Fruit fly (Drosophila melanogaster) whole organism, embryonic: ENCODE measurements around the gene Jupiter.

Source experiments
- Asciz ChIP-seq: fragments of 200-800 bp; sonication (Bioruptor generic); optimal IDR thresholded peaks from 2 replicates; lab custom pipeline; 2017; ENCODE audit warnings: missing biosample characterization, mild to moderate bottlenecking, missing genetic modification characterization, missing genetic modification reagents
- CG11723 ChIP-seq: fragments of 200-800 bp; sonication (Bioruptor generic); optimal IDR thresholded peaks from 2 replicates; lab custom pipeline; 2017; ENCODE audit warnings: missing biosample characterization, mild to moderate bottlenecking, missing genetic modification characterization
- CG13123 ChIP-seq: fragments of 200-800 bp; sonication (Bioruptor generic); optimal IDR thresholded peaks from 2 replicates; lab custom pipeline; 2016; ENCODE audit warnings: missing biosample characterization, missing genetic modification characterization
- CG13894 ChIP-seq: fragments of 200-800 bp; sonication (Bioruptor generic); optimal IDR thresholded peaks from 3 replicates; lab custom pipeline; 2018; ENCODE audit warnings: missing biosample characterization, mild to moderate bottlenecking, missing genetic modification characterization, moderate library complexity
- CG14667 ChIP-seq: fragments of 200-800 bp; sonication (Bioruptor generic); IDR thresholded peaks from 2 replicates; pipeline ENCODE4 v1.3.6; 2022; ENCODE audit warnings: missing biosample characterization, missing genetic modification characterization
- CG15269 ChIP-seq: fragments of 200-800 bp; sonication (Bioruptor generic); optimal IDR thresholded peaks from 2 replicates; lab custom pipeline; 2018; ENCODE audit warnings: missing biosample characterization, mild to moderate bottlenecking, missing genetic modification characterization, moderate library complexity
- CG15514 ChIP-seq: fragments of 200-800 bp; sonication (Bioruptor generic); optimal IDR thresholded peaks from 3 replicates; lab custom pipeline; 2017; ENCODE audit warnings: missing biosample characterization, missing genetic modification characterization, mild to moderate bottlenecking, moderate library complexity, missing genetic modification reagents
- CG1603 ChIP-seq: fragments of 200-800 bp; sonication (Bioruptor generic); optimal IDR thresholded peaks from 2 replicates; lab custom pipeline; 2019; ENCODE audit warnings: missing biosample characterization, mild to moderate bottlenecking, missing genetic modification characterization, moderate library complexity
- CG17829 ChIP-seq: fragments of 200-800 bp; optimal IDR thresholded peaks from 2 replicates; lab custom pipeline; 2019; ENCODE audit warnings: missing biosample characterization, mild to moderate bottlenecking, missing genetic modification characterization, moderate library complexity
- CG18476 ChIP-seq: fragments of 200-800 bp; sonication (Bioruptor generic); optimal IDR thresholded peaks from 2 replicates; lab custom pipeline; 2016; ENCODE audit warnings: missing biosample characterization, mild to moderate bottlenecking, missing genetic modification characterization
- CG18619 ChIP-seq: fragments of 200-800 bp; sonication (Bioruptor generic); optimal IDR thresholded peaks from 3 replicates; lab custom pipeline; 2017; ENCODE audit warnings: missing biosample characterization, mild to moderate bottlenecking, missing genetic modification characterization
- CG2678 ChIP-seq: fragments of 200-800 bp; sonication (Bioruptor generic); optimal IDR thresholded peaks from 3 replicates; lab custom pipeline; 2019; ENCODE audit warnings: missing biosample characterization, mild to moderate bottlenecking, missing genetic modification characterization, moderate library complexity
- CG32772 ChIP-seq: fragments of 200-800 bp; sonication (Bioruptor generic); IDR thresholded peaks from 2 replicates; pipeline ENCODE4 v1.3.6; 2022; ENCODE audit warnings: missing biosample characterization, missing genetic modification characterization
- CG6272 ChIP-seq: fragments of 200-800 bp; sonication (Bioruptor generic); IDR thresholded peaks from 2 replicates; pipeline ENCODE4 v1.3.6; 2022; ENCODE audit warnings: missing biosample characterization, missing genetic modification characterization
- CG6689 ChIP-seq: fragments of 200-800 bp; sonication (Bioruptor generic); IDR thresholded peaks from 2 replicates; pipeline ENCODE4 v1.3.6; 2022; ENCODE audit warnings: missing biosample characterization, missing genetic modification characterization
- CG6854 ChIP-seq: fragments of 200-800 bp; sonication (Bioruptor generic); optimal IDR thresholded peaks from 3 replicates; lab custom pipeline; 2017; ENCODE audit warnings: missing biosample characterization, mild to moderate bottlenecking, missing genetic modification characterization
- CG7987 ChIP-seq: fragments of 200-800 bp; sonication (Bioruptor generic); optimal IDR thresholded peaks from 2 replicates; lab custom pipeline; 2018; ENCODE audit warnings: missing biosample characterization, mild to moderate bottlenecking, missing genetic modification characterization, moderate library complexity
- CG8290 ChIP-seq, 3 experiments: fragments of 200-800 bp; sonication (Bioruptor generic); optimal IDR thresholded peaks; 2 replicates each; lab custom pipeline; 2016 to 2019; ENCODE audit warnings: missing biosample characterization in 3 of 3, missing genetic modification characterization in 3 of 3, mild to moderate bottlenecking in 2 of 3, moderate library complexity in 1 of 3
- CHES-1-like ChIP-seq: fragments of 200-800 bp; sonication (Bioruptor generic); optimal IDR thresholded peaks from 2 replicates; lab custom pipeline; 2016; ENCODE audit warnings: missing biosample characterization, missing genetic modification characterization
- D19A ChIP-seq: fragments of 200-800 bp; optimal IDR thresholded peaks from 3 replicates; lab custom pipeline; 2019; ENCODE audit warnings: missing biosample characterization, mild to moderate bottlenecking, missing genetic modification characterization, moderate library complexity
- Deaf1 ChIP-seq: fragments of 200-800 bp; optimal IDR thresholded peaks from 3 replicates; lab custom pipeline; 2019; ENCODE audit warnings: missing biosample characterization, mild to moderate bottlenecking, missing genetic modification characterization, moderate library complexity
- Doc2 ChIP-seq: fragments of 200-800 bp; sonication (Bioruptor generic); IDR thresholded peaks from 2 replicates; pipeline ENCODE4 v1.3.6; 2022; ENCODE audit warnings: missing biosample characterization, missing genetic modification characterization
- Doc3 ChIP-seq: fragments of 200-800 bp; sonication (Bioruptor generic); IDR thresholded peaks from 3 replicates; pipeline ENCODE4 v1.3.6; 2022; ENCODE audit warnings: missing biosample characterization, missing genetic modification characterization; ENCODE audit not compliant: partially characterized antibody
- E2f1 ChIP-seq: fragments of 200-800 bp; sonication (Bioruptor generic); IDR thresholded peaks from 2 replicates; pipeline ENCODE4 v1.3.6; 2022; ENCODE audit warnings: missing biosample characterization, missing genetic modification characterization
- Elba2 ChIP-seq: fragments of 200-800 bp; sonication (Bioruptor generic); optimal IDR thresholded peaks from 3 replicates; lab custom pipeline; 2016; ENCODE audit warnings: missing biosample characterization, missing genetic modification characterization
- HLH4C ChIP-seq: fragments of 200-800 bp; sonication (Bioruptor generic); IDR thresholded peaks from 3 replicates; pipeline ENCODE4 v1.3.6; 2022; ENCODE audit warnings: missing biosample characterization, missing genetic modification characterization; ENCODE audit not compliant: partially characterized antibody
- Hey ChIP-seq: fragments of 200-800 bp; sonication (Bioruptor generic); optimal IDR thresholded peaks from 3 replicates; lab custom pipeline; 2018; ENCODE audit warnings: missing biosample characterization, mild to moderate bottlenecking, missing genetic modification characterization
- Hmr ChIP-seq: fragments of 200-800 bp; sonication (Bioruptor generic); optimal IDR thresholded peaks from 3 replicates; lab custom pipeline; 2017; ENCODE audit warnings: mild to moderate bottlenecking, missing biosample characterization, missing genetic modification reagents, missing genetic modification characterization
- Hmx ChIP-seq: fragments of 200-800 bp; sonication (Bioruptor generic); optimal IDR thresholded peaks from 2 replicates; lab custom pipeline; 2016; ENCODE audit warnings: missing biosample characterization, missing genetic modification characterization
- Oaz ChIP-seq: fragments of 200-800 bp; sonication (Bioruptor generic); IDR thresholded peaks from 2 replicates; pipeline ENCODE4 v1.3.6; 2022; ENCODE audit warnings: missing biosample characterization, missing genetic modification characterization
- Oli ChIP-seq: fragments of 200-800 bp; sonication (Bioruptor generic); optimal IDR thresholded peaks from 2 replicates; lab custom pipeline; 2018; ENCODE audit warnings: missing biosample characterization, mild to moderate bottlenecking, missing genetic modification characterization, moderate library complexity
- Stat92E ChIP-seq, 3 experiments: fragments of >200 bp in 2 of 3; fragments of 200-800 bp in 1 of 3; sonication (Bioruptor generic) in 1 of 3; optimal IDR thresholded peaks; 2 replicates each; lab custom pipeline; 2017 to 2019; ENCODE audit warnings: missing biosample characterization in 3 of 3, missing genetic modification characterization in 3 of 3, mild to moderate bottlenecking in 1 of 3, moderate library complexity in 1 of 3
- Trl ChIP-seq, 3 experiments: fragments of >200 bp in 2 of 3; fragments of 200-800 bp in 1 of 3; sonication (Bioruptor generic) in 1 of 3; optimal IDR thresholded peaks; 2 replicates in 1 of 3; 3 replicates in 2 of 3; lab custom pipeline; 2016 to 2017; ENCODE audit warnings: missing biosample characterization in 1 of 3, missing genetic modification characterization in 1 of 3
- bab2 ChIP-seq: fragments of 200-800 bp; sonication (Bioruptor generic); optimal IDR thresholded peaks from 2 replicates; lab custom pipeline; 2016; ENCODE audit warnings: missing biosample characterization, missing genetic modification characterization
- caup ChIP-seq: fragments of 200-800 bp; sonication (Bioruptor generic); optimal IDR thresholded peaks from 3 replicates; lab custom pipeline; 2017; ENCODE audit warnings: missing biosample characterization, mild to moderate bottlenecking, missing genetic modification characterization, moderate library complexity; ENCODE audit not compliant: severe bottlenecking
- cg ChIP-seq: fragments of 200-800 bp; sonication (Bioruptor generic); optimal IDR thresholded peaks from 3 replicates; lab custom pipeline; 2019; ENCODE audit warnings: missing biosample characterization, mild to moderate bottlenecking, missing genetic modification characterization, moderate library complexity
- exex ChIP-seq: fragments of 200-800 bp; sonication (Bioruptor generic); optimal IDR thresholded peaks from 4 replicates; lab custom pipeline; 2018; ENCODE audit warnings: missing biosample characterization, mild to moderate bottlenecking, missing genetic modification characterization, moderate library complexity
- fu2 ChIP-seq: fragments of 200-800 bp; sonication (Bioruptor generic); optimal IDR thresholded peaks from 2 replicates; lab custom pipeline; 2016; ENCODE audit warnings: missing biosample characterization, missing genetic modification characterization
- gsb-n ChIP-seq: fragments of 200-800 bp; sonication (Bioruptor generic); optimal IDR thresholded peaks from 3 replicates; lab custom pipeline; 2018; ENCODE audit warnings: missing biosample characterization, mild to moderate bottlenecking, missing genetic modification characterization
- h ChIP-seq: fragments of >200 bp; optimal IDR thresholded peaks from 2 replicates; lab custom pipeline; 2017
- lbe ChIP-seq: fragments of 200-800 bp; sonication (Bioruptor generic); optimal IDR thresholded peaks from 2 replicates; lab custom pipeline; 2016; ENCODE audit warnings: missing biosample characterization, mild to moderate bottlenecking, missing genetic modification characterization
- lilli ChIP-seq: fragments of 200-800 bp; sonication (Bioruptor generic); optimal IDR thresholded peaks from 3 replicates; lab custom pipeline; 2016; ENCODE audit warnings: missing biosample characterization, missing genetic modification characterization
- mld ChIP-seq: fragments of 200-800 bp; sonication (Bioruptor generic); IDR thresholded peaks from 3 replicates; pipeline ENCODE4 v1.3.6; 2022; ENCODE audit warnings: missing biosample characterization, missing genetic modification characterization; ENCODE audit not compliant: partially characterized antibody
- peb ChIP-seq: fragments of 200-800 bp; sonication (Bioruptor generic); IDR thresholded peaks from 2 replicates; pipeline ENCODE4 v1.3.6; 2022; ENCODE audit warnings: missing biosample characterization, missing genetic modification characterization
- pfk ChIP-seq: fragments of 200-800 bp; sonication (Bioruptor generic); optimal IDR thresholded peaks from 2 replicates; lab custom pipeline; 2018; ENCODE audit warnings: missing biosample characterization, mild to moderate bottlenecking, missing genetic modification characterization, moderate library complexity
- shn ChIP-seq: fragments of 200-800 bp; sonication (Bioruptor generic); optimal IDR thresholded peaks from 3 replicates; lab custom pipeline; 2016; ENCODE audit warnings: missing biosample characterization, missing genetic modification characterization
- slp2 ChIP-seq: fragments of 200-800 bp; sonication (Bioruptor generic); optimal IDR thresholded peaks from 2 replicates; lab custom pipeline; 2016; ENCODE audit warnings: missing biosample characterization, missing genetic modification characterization
- unpg ChIP-seq: fragments of 200-800 bp; sonication (Bioruptor generic); optimal IDR thresholded peaks from 3 replicates; lab custom pipeline; 2018; ENCODE audit warnings: missing biosample characterization, mild to moderate bottlenecking, missing genetic modification characterization, moderate library complexity

Gene Jupiter

dm6 chr3R:11665925-11666687 lies 46.4 kb upstream of the Jupiter start (continued):
- peak; percentile 45 for TF ChIP-seq lbe (GFP tag; lab: Kevin White, UChicago)
- TF ChIP-seq Elba2 (GFP tag; lab: Kevin White, UChicago) = no peak
- no peak for TF ChIP-seq CG6689
- peak; percentile 95 for TF ChIP-seq exex (tag; lab: Kevin White, UChicago)
- TF ChIP-seq Hmx (GFP tag; lab: Kevin White, UChicago) = no peak
- TF ChIP-seq Deaf1 = no peak
- TF ChIP-seq CG6854 (GFP tag; lab: Kevin White, UChicago) = no peak
- TF ChIP-seq Doc2 (GFP tag; lab: Robert Waterston, UW) = no peak
- no peak for TF ChIP-seq CG1603
- no peak for TF ChIP-seq pfk (GFP tag; lab: Kevin White, UChicago)
- no peak for TF ChIP-seq Asciz (GFP tag; lab: Kevin White, UChicago)
- TF ChIP-seq caup = peak; percentile 36
- no peak for TF ChIP-seq peb (GFP tag; lab: Robert Waterston, UW)
- TF ChIP-seq CG18619 (GFP tag; lab: Kevin White, UChicago) = no peak
- peak; percentile 38 for TF ChIP-seq CG15514 (GFP tag; lab: Kevin White, UChicago)
- peak; percentile 42 for TF ChIP-seq CG2678 (tag; lab: Kevin White, UChicago)
- no peak for TF ChIP-seq CHES-1-like (GFP tag; lab: Kevin White, UChicago)
- no peak for TF ChIP-seq CG8290 (GFP tag; optimal IDR thresholded peaks at IDR 0.05; lab: Kevin White, UChicago)
- TF ChIP-seq CG8290 (tag; optimal IDR thresholded peaks at IDR 0.05; lab: Kevin White, UChicago) = peak in 1 of 2 experiments; percentile 6
- TF ChIP-seq CG13123 = no peak
- TF ChIP-seq CG14667 (GFP tag; lab: Robert Waterston, UW) = no peak
- TF ChIP-seq Doc3 (GFP tag; lab: Robert Waterston, UW) = no peak
- no peak for TF ChIP-seq Trl (optimal IDR thresholded peaks at IDR 0.05; lab: Kevin White, UChicago)
- no peak for TF ChIP-seq Trl (GFP tag; optimal IDR thresholded peaks at IDR 0.05; lab: Kevin White, UChicago)
- TF ChIP-seq lilli = no peak
- TF ChIP-seq E2f1 (GFP tag; lab: Robert Waterston, UW) = no peak
- no peak for TF ChIP-seq Oaz (GFP tag; lab: Robert Waterston, UW)
- TF ChIP-seq cg (GFP tag; lab: Kevin White, UChicago) = no peak
- no peak for TF ChIP-seq CG7987 (GFP tag; lab: Kevin White, UChicago)
- peak; percentile 4 for TF ChIP-seq unpg
- TF ChIP-seq slp2 = no peak
- no peak for TF ChIP-seq bab2 (GFP tag; lab: Kevin White, UChicago)
- no peak for TF ChIP-seq D19A (tag; lab: Kevin White, UChicago)
- TF ChIP-seq CG15269 = peak; percentile 27
- no peak for TF ChIP-seq mld (GFP tag; lab: Robert Waterston, UW)
- TF ChIP-seq h (lab: Kevin White, UChicago) = no peak
- no peak for TF ChIP-seq Oli (tag; lab: Kevin White, UChicago)
- TF ChIP-seq Stat92E (GFP tag; optimal IDR thresholded peaks at IDR 0.05; lab: Kevin White, UChicago) = no peak
- TF ChIP-seq shn (GFP tag; lab: Kevin White, UChicago) = no peak
- peak; percentile 11 for TF ChIP-seq CG13894 (tag; lab: Kevin White, UChicago)
- TF ChIP-seq CG17829 (tag; lab: Kevin White, UChicago) = no peak
- TF ChIP-seq CG6272 (GFP tag; lab: Robert Waterston, UW) = no peak
- TF ChIP-seq Hey (tag; lab: Kevin White, UChicago) = no peak
- no peak for TF ChIP-seq gsb-n (tag; lab: Kevin White, UChicago)
- TF ChIP-seq CG18476 (GFP tag; lab: Kevin White, UChicago) = peak; percentile 32
- peak; percentile 43 for TF ChIP-seq Hmr (GFP tag; lab: Kevin White, UChicago)
- no peak for TF ChIP-seq HLH4C
- TF ChIP-seq CG11723 = no peak
- TF ChIP-seq CG32772 (GFP tag; lab: Robert Waterston, UW) = no peak
- TF ChIP-seq fu2 = no peak
